Fruit fly (Drosophila melanogaster) whole organism, wandering third instar larva: ENCODE results near the gene tacc.
A peak's percentile ranks its signal among the peaks of the same experiment; 100 is the strongest.

ENCODE experiments used
- Abd-B ChIP-seq: fragments of >200 bp; optimal IDR thresholded peaks from 2 replicates; lab custom pipeline; 2017; ENCODE audit warnings: missing biosample characterization, missing genetic modification characterization
- CG32264 ChIP-seq: fragments of 200-800 bp; sonication (Bioruptor generic); optimal IDR thresholded peaks from 2 replicates; lab custom pipeline; 2016; ENCODE audit warnings: missing biosample characterization, missing genetic modification characterization
- CrebA ChIP-seq: fragments of 200-800 bp; sonication (Bioruptor generic); optimal IDR thresholded peaks from 2 replicates; lab custom pipeline; 2016; ENCODE audit warnings: missing biosample characterization, mild to moderate bottlenecking, missing genetic modification characterization, borderline replicate concordance
- Dfd ChIP-seq: fragments of >200 bp; optimal IDR thresholded peaks from 2 replicates; lab custom pipeline; 2017; ENCODE audit warnings: missing biosample characterization, missing genetic modification characterization
- Dif ChIP-seq: fragments of 200-275, 200-300 bp; sonication (Bioruptor generic); optimal IDR thresholded peaks from 2 replicates; lab custom pipeline; 2018; ENCODE audit warnings: missing biosample characterization, missing genetic modification characterization; ENCODE audit not compliant: partially characterized antibody
- GATAd ChIP-seq: sonication (Bioruptor generic); optimal IDR thresholded peaks from 2 replicates; lab custom pipeline; 2016; ENCODE audit warnings: missing biosample characterization, missing genetic modification characterization
- HLH106 ChIP-seq: fragments of 200-800 bp; optimal IDR thresholded peaks from 3 replicates; lab custom pipeline; 2019; ENCODE audit warnings: missing biosample characterization, mild to moderate bottlenecking, missing genetic modification characterization, moderate library complexity
- Hnf4 ChIP-seq: fragments of 200-800 bp; sonication (Bioruptor generic); optimal IDR thresholded peaks from 2 replicates; lab custom pipeline; 2016; ENCODE audit warnings: missing biosample characterization, mild to moderate bottlenecking, missing genetic modification characterization
- Hr78 ChIP-seq: fragments of >200 bp; optimal IDR thresholded peaks from 2 replicates; lab custom pipeline; 2017; ENCODE audit warnings: missing biosample characterization, missing genetic modification characterization
- Hr83 ChIP-seq: fragments of 200-300 bp; sonication (Bioruptor generic); optimal IDR thresholded peaks from 2 replicates; lab custom pipeline; 2016; ENCODE audit warnings: missing biosample characterization, mild to moderate bottlenecking, missing genetic modification characterization, moderate library complexity; ENCODE audit not compliant: poor library complexity, severe bottlenecking
- Jra ChIP-seq: sonication (Bioruptor generic); optimal IDR thresholded peaks from 2 replicates; lab custom pipeline; 2016; ENCODE audit warnings: missing biosample characterization, missing genetic modification characterization
- Myc ChIP-seq: fragments of >200 bp; optimal IDR thresholded peaks from 2 replicates; lab custom pipeline; 2017
- N ChIP-seq: fragments of >200 bp; optimal IDR thresholded peaks from 2 replicates; lab custom pipeline; 2018; ENCODE audit warnings: missing biosample characterization, missing external identifiers, missing genetic modification characterization
- Rel ChIP-seq, 2 experiments: fragments of 200-800 bp; sonication (Bioruptor generic) in 1 of 2; optimal IDR thresholded peaks; 2 replicates in 1 of 2; 3 replicates in 1 of 2; lab custom pipeline; 2016 to 2019; ENCODE audit warnings: mild to moderate bottlenecking in 2 of 2, missing biosample characterization in 2 of 2, missing genetic modification characterization in 2 of 2, moderate library complexity in 1 of 2
- Sp1 ChIP-seq: fragments of 200-800 bp; sonication (Bioruptor generic); optimal IDR thresholded peaks from 3 replicates; lab custom pipeline; 2019; ENCODE audit warnings: missing biosample characterization, mild to moderate bottlenecking, missing genetic modification characterization, moderate library complexity
- br ChIP-seq: fragments of 200-800 bp; sonication (Bioruptor generic); optimal IDR thresholded peaks from 2 replicates; lab custom pipeline; 2016; ENCODE audit warnings: missing biosample characterization, missing genetic modification characterization
- brk ChIP-seq: fragments of 200-800 bp; sonication (Bioruptor generic); optimal IDR thresholded peaks from 2 replicates; lab custom pipeline; 2016; ENCODE audit warnings: missing biosample characterization, mild to moderate bottlenecking, missing genetic modification characterization
- dl ChIP-seq, 2 experiments: fragments of 175-275, 200-275 bp in 1 of 2; fragments of 200-275 bp in 1 of 2; sonication (Bioruptor generic); optimal IDR thresholded peaks; lab custom pipeline; 2018; ENCODE audit warnings: mild to moderate bottlenecking in 2 of 2, missing biosample characterization in 2 of 2, missing genetic modification characterization in 2 of 2, moderate library complexity in 2 of 2; ENCODE audit not compliant: partially characterized antibody in 2 of 2, insufficient read depth in 1 of 2
- dmrt93B ChIP-seq: fragments of 200-800 bp; sonication (Bioruptor generic); optimal IDR thresholded peaks from 2 replicates; lab custom pipeline; 2018; ENCODE audit warnings: missing biosample characterization, mild to moderate bottlenecking, missing genetic modification characterization
- dsf ChIP-seq: sonication (Bioruptor generic); optimal IDR thresholded peaks from 2 replicates; lab custom pipeline; 2016; ENCODE audit warnings: missing biosample characterization, missing genetic modification characterization, borderline replicate concordance
- ey ChIP-seq: fragments of 200-800 bp; sonication (Bioruptor generic); optimal IDR thresholded peaks from 2 replicates; lab custom pipeline; 2016; ENCODE audit warnings: missing biosample characterization, missing genetic modification characterization
- foxo ChIP-seq, 2 experiments: fragments of 200-800 bp; sonication (Bioruptor generic); optimal IDR thresholded peaks; 2 replicates in 1 of 2; 3 replicates in 1 of 2; lab custom pipeline; 2016 to 2017; ENCODE audit warnings: missing biosample characterization in 2 of 2, missing genetic modification characterization in 2 of 2
- fru ChIP-seq: fragments of 200-800 bp; sonication (Bioruptor generic); optimal IDR thresholded peaks from 3 replicates; lab custom pipeline; 2016; ENCODE audit warnings: missing biosample characterization, mild to moderate bottlenecking, missing genetic modification characterization
- jim ChIP-seq: fragments of 175-275, 200-325 bp; sonication (Bioruptor generic); optimal IDR thresholded peaks from 2 replicates; lab custom pipeline; 2016; ENCODE audit warnings: missing biosample characterization, mild to moderate bottlenecking, missing genetic modification characterization
- lola ChIP-seq: fragments of >200 bp; optimal IDR thresholded peaks from 2 replicates; lab custom pipeline; 2017; ENCODE audit warnings: missing biosample characterization, missing genetic modification characterization
- pan ChIP-seq: fragments of >200 bp; optimal IDR thresholded peaks from 2 replicates; lab custom pipeline; 2017
- psq ChIP-seq: fragments of 200-800 bp; sonication (Bioruptor generic); optimal IDR thresholded peaks from 3 replicates; lab custom pipeline; 2017; ENCODE audit warnings: missing biosample characterization, mild to moderate bottlenecking, missing genetic modification characterization, moderate library complexity
- rgr ChIP-seq: fragments of 200-800 bp; sonication (Bioruptor generic); optimal IDR thresholded peaks from 3 replicates; lab custom pipeline; 2016; ENCODE audit warnings: missing biosample characterization, mild to moderate bottlenecking, missing genetic modification characterization
- sage ChIP-seq: fragments of 200-800 bp; sonication (Bioruptor generic); optimal IDR thresholded peaks from 2 replicates; lab custom pipeline; 2016; ENCODE audit warnings: missing biosample characterization, mild to moderate bottlenecking, missing genetic modification characterization
- sv ChIP-seq: fragments of 200-800 bp; sonication (Bioruptor generic); optimal IDR thresholded peaks from 3 replicates; lab custom pipeline; 2016; ENCODE audit warnings: missing biosample characterization, missing genetic modification characterization
- tai ChIP-seq: sonication (Bioruptor generic); optimal IDR thresholded peaks from 2 replicates; lab custom pipeline; 2016; ENCODE audit warnings: missing biosample characterization, missing genetic modification characterization
- usp ChIP-seq: fragments of >200 bp; optimal IDR thresholded peaks from 2 replicates; lab custom pipeline; 2017; ENCODE audit warnings: missing biosample characterization, missing genetic modification characterization
- woc ChIP-seq: sonication (Bioruptor generic); optimal IDR thresholded peaks from 2 replicates; lab custom pipeline; 2016; ENCODE audit warnings: missing biosample characterization, mild to moderate bottlenecking, missing genetic modification characterization

The tacc gene

dm6 chr3R:4748888-4749717 lies at the start of gene tacc:
TSS of gene tacc (minus strand) at chr3R:4749056.
- TF ChIP-seq CG32264 (GFP tag; lab: Kevin White, UChicago) (no peak), Dfd (GFP tag; lab: Kevin White, UChicago) (no peak), dsf (GFP tag; lab: Kevin White, UChicago) (no peak), br (GFP tag; lab: Kevin White, UChicago) (no peak), HLH106 (no peak), rgr (GFP tag; lab: Kevin White, UChicago) (no peak), Hnf4 (GFP tag; lab: Kevin White, UChicago) (no peak), Sp1 (GFP tag; lab: Kevin White, UChicago) (no peak), usp (GFP tag; lab: Kevin White, UChicago) (no peak), sv (no peak), dmrt93B (GFP tag; lab: Kevin White, UChicago) (no peak), Abd-B (GFP tag; lab: Kevin White, UChicago) (no peak), Myc (lab: Kevin White, UChicago) (no peak), Dif (GFP tag; lab: Kevin White, UChicago) (no peak), Jra (GFP tag; lab: Kevin White, UChicago) (no peak)

dm6 chr3R:4798025-4798424 lies 49.2 kb upstream of the tacc start:
- TF ChIP-seq psq (GFP tag; lab: Kevin White, UChicago): peak; percentile 19
- TF ChIP-seq N (GFP tag; lab: Kevin White, UChicago): no peak

- TF ChIP-seq Abd-B (GFP tag; lab: Kevin White, UChicago): no peak
- no peak for TF ChIP-seq tai
Measured at dm6 chr3R:4797585-4797984, 48.7 kb upstream of the tacc start.

DNA sequence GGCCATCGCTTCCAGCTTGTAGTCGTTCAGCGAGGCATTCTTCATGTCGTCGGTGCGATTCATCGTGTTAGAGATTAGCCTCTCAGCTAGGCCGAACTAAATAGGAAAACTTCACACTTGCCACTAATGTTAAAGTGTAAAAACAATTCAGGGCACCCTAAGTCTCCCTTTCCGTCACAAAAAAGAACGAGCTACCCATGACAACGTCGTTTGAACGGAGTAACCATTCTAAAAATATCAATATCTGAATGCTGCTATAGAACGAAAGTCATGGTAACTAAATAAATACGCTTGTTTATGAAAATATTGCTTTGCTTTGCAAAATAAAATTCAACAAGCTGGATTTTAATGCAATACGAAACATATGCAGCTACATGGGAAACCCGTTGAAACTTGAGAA lies 35.8 kb upstream of the tacc start, which contains the start of gene Ccdc39:
Ccdc39 (minus strand) TSS at position 101 of the 400 bp plus-strand sequence.
- no peak for TF ChIP-seq brk (GFP tag; lab: Kevin White, UChicago)
- no peak for TF ChIP-seq jim
- TF ChIP-seq GATAd (GFP tag; lab: Kevin White, UChicago): no peak
- TF ChIP-seq tai: no peak
- TF ChIP-seq lola (GFP tag; lab: Kevin White, UChicago): no peak
- no peak for TF ChIP-seq Sp1 (GFP tag; lab: Kevin White, UChicago)
- no peak for TF ChIP-seq Hr83 (GFP tag; lab: Kevin White, UChicago)
- no peak for TF ChIP-seq HLH106
- TF ChIP-seq, all 38 proteins: peak for 0

dm6 chr3R:4780721-4781120 lies 31.9 kb upstream of the tacc start:
- TF ChIP-seq lola (GFP tag; lab: Kevin White, UChicago) (no peak), woc (GFP tag; lab: Kevin White, UChicago) (no peak), Myc (lab: Kevin White, UChicago) (no peak), dl (GFP tag; optimal IDR thresholded peaks at IDR 0.05; lab: Kevin White, UChicago; ENCODE audit: insufficient read depth in 1 of 2, partially characterized antibody in 2 of 2) (no peak), pan (no peak), sv (no peak), ey (GFP tag; lab: Kevin White, UChicago) (no peak), psq (GFP tag; lab: Kevin White, UChicago) (no peak), CrebA (GFP tag; lab: Kevin White, UChicago) (no peak), Abd-B (GFP tag; lab: Kevin White, UChicago) (no peak), Hnf4 (GFP tag; lab: Kevin White, UChicago) (no peak), Dfd (GFP tag; lab: Kevin White, UChicago) (no peak), tai (no peak), br (GFP tag; lab: Kevin White, UChicago) (no peak), jim (no peak)

- TF ChIP-seq psq (GFP tag; lab: Kevin White, UChicago) (no peak), CrebA (GFP tag; lab: Kevin White, UChicago) (no peak), Dfd (GFP tag; lab: Kevin White, UChicago) (no peak), fru (no peak), dl (GFP tag; optimal IDR thresholded peaks at IDR 0.05; lab: Kevin White, UChicago; ENCODE audit: insufficient read depth in 1 of 2, partially characterized antibody in 2 of 2) (no peak), ey (GFP tag; lab: Kevin White, UChicago) (no peak), foxo (GFP tag; optimal IDR thresholded peaks at IDR 0.05; lab: Kevin White, UChicago) (no peak), Abd-B (GFP tag; lab: Kevin White, UChicago) (no peak), Hr78 (no peak), Hr83 (GFP tag; lab: Kevin White, UChicago) (no peak), sage (GFP tag; lab: Kevin White, UChicago) (no peak), sv (no peak), Hnf4 (GFP tag; lab: Kevin White, UChicago) (no peak), Rel (GFP tag; optimal IDR thresholded peaks at IDR 0.05; lab: Kevin White, UChicago) (no peak), Rel (tag; optimal IDR thresholded peaks at IDR 0.05; lab: Kevin White, UChicago) (no peak), usp (GFP tag; lab: Kevin White, UChicago) (no peak), HLH106 (no peak), woc (GFP tag; lab: Kevin White, UChicago) (no peak), lola (GFP tag; lab: Kevin White, UChicago) (no peak), dmrt93B (GFP tag; lab: Kevin White, UChicago) (no peak), dsf (GFP tag; lab: Kevin White, UChicago) (no peak)
Measured at dm6 chr3R:4780262-4780661, 31.4 kb upstream of the tacc start, which contains the start of gene CG14655. TSS of gene CG14655 (minus strand) at chr3R:4780302.
